Fruit fly (Drosophila melanogaster) whole organism, wandering third instar larva: ENCODE data around the gene Octbeta2R.
A peak's percentile ranks its signal among the peaks of the same experiment; 100 is the strongest.

Experiments
- Abd-B ChIP-seq: fragments of >200 bp; optimal IDR thresholded peaks from 2 replicates; lab custom pipeline; 2017; ENCODE audit warnings: missing biosample characterization, missing genetic modification characterization
- CG32264 ChIP-seq: fragments of 200-800 bp; sonication (Bioruptor generic); optimal IDR thresholded peaks from 2 replicates; lab custom pipeline; 2016; ENCODE audit warnings: missing biosample characterization, missing genetic modification characterization
- CG9705 ChIP-seq: fragments of 200-800 bp; sonication (Bioruptor generic); optimal IDR thresholded peaks from 2 replicates; lab custom pipeline; 2018; ENCODE audit warnings: missing biosample characterization, mild to moderate bottlenecking, missing genetic modification characterization
- CrebA ChIP-seq: fragments of 200-800 bp; sonication (Bioruptor generic); optimal IDR thresholded peaks from 2 replicates; lab custom pipeline; 2016; ENCODE audit warnings: missing biosample characterization, mild to moderate bottlenecking, missing genetic modification characterization, borderline replicate concordance
- Dfd ChIP-seq: fragments of >200 bp; optimal IDR thresholded peaks from 2 replicates; lab custom pipeline; 2017; ENCODE audit warnings: missing biosample characterization, missing genetic modification characterization
- Dif ChIP-seq: fragments of 200-275, 200-300 bp; sonication (Bioruptor generic); optimal IDR thresholded peaks from 2 replicates; lab custom pipeline; 2018; ENCODE audit warnings: missing biosample characterization, missing genetic modification characterization; ENCODE audit not compliant: partially characterized antibody
- HLH106 ChIP-seq: fragments of 200-800 bp; optimal IDR thresholded peaks from 3 replicates; lab custom pipeline; 2019; ENCODE audit warnings: missing biosample characterization, mild to moderate bottlenecking, missing genetic modification characterization, moderate library complexity
- Hr83 ChIP-seq: fragments of 200-300 bp; sonication (Bioruptor generic); optimal IDR thresholded peaks from 2 replicates; lab custom pipeline; 2016; ENCODE audit warnings: missing biosample characterization, mild to moderate bottlenecking, missing genetic modification characterization, moderate library complexity; ENCODE audit not compliant: poor library complexity, severe bottlenecking
- Jra ChIP-seq: sonication (Bioruptor generic); optimal IDR thresholded peaks from 2 replicates; lab custom pipeline; 2016; ENCODE audit warnings: missing biosample characterization, missing genetic modification characterization
- Myc ChIP-seq: fragments of >200 bp; optimal IDR thresholded peaks from 2 replicates; lab custom pipeline; 2017
- N ChIP-seq: fragments of >200 bp; optimal IDR thresholded peaks from 2 replicates; lab custom pipeline; 2018; ENCODE audit warnings: missing biosample characterization, missing external identifiers, missing genetic modification characterization
- Sp1 ChIP-seq: fragments of 200-800 bp; sonication (Bioruptor generic); optimal IDR thresholded peaks from 3 replicates; lab custom pipeline; 2019; ENCODE audit warnings: missing biosample characterization, mild to moderate bottlenecking, missing genetic modification characterization, moderate library complexity
- Vsx2 ChIP-seq: fragments of 200-300, 225-300 bp; sonication (Bioruptor generic); optimal IDR thresholded peaks from 2 replicates; lab custom pipeline; 2018; ENCODE audit warnings: missing biosample characterization, missing genetic modification characterization; ENCODE audit not compliant: partially characterized antibody
- brk ChIP-seq: fragments of 200-800 bp; sonication (Bioruptor generic); optimal IDR thresholded peaks from 2 replicates; lab custom pipeline; 2016; ENCODE audit warnings: missing biosample characterization, mild to moderate bottlenecking, missing genetic modification characterization
- dl ChIP-seq, 2 experiments: fragments of 175-275, 200-275 bp in 1 of 2; fragments of 200-275 bp in 1 of 2; sonication (Bioruptor generic); optimal IDR thresholded peaks; lab custom pipeline; 2018; ENCODE audit warnings: mild to moderate bottlenecking in 2 of 2, missing biosample characterization in 2 of 2, missing genetic modification characterization in 2 of 2, moderate library complexity in 2 of 2; ENCODE audit not compliant: partially characterized antibody in 2 of 2, insufficient read depth in 1 of 2
- dmrt93B ChIP-seq: fragments of 200-800 bp; sonication (Bioruptor generic); optimal IDR thresholded peaks from 2 replicates; lab custom pipeline; 2018; ENCODE audit warnings: missing biosample characterization, mild to moderate bottlenecking, missing genetic modification characterization
- dsf ChIP-seq: sonication (Bioruptor generic); optimal IDR thresholded peaks from 2 replicates; lab custom pipeline; 2016; ENCODE audit warnings: missing biosample characterization, missing genetic modification characterization, borderline replicate concordance
- ey ChIP-seq: fragments of 200-800 bp; sonication (Bioruptor generic); optimal IDR thresholded peaks from 2 replicates; lab custom pipeline; 2016; ENCODE audit warnings: missing biosample characterization, missing genetic modification characterization
- foxo ChIP-seq, 2 experiments: fragments of 200-800 bp; sonication (Bioruptor generic); optimal IDR thresholded peaks; 2 replicates in 1 of 2; 3 replicates in 1 of 2; lab custom pipeline; 2016 to 2017; ENCODE audit warnings: missing biosample characterization in 2 of 2, missing genetic modification characterization in 2 of 2
- fru ChIP-seq: fragments of 200-800 bp; sonication (Bioruptor generic); optimal IDR thresholded peaks from 3 replicates; lab custom pipeline; 2016; ENCODE audit warnings: missing biosample characterization, mild to moderate bottlenecking, missing genetic modification characterization
- h ChIP-seq: fragments of 200-800 bp; sonication (Bioruptor generic); optimal IDR thresholded peaks from 3 replicates; lab custom pipeline; 2016; ENCODE audit warnings: missing biosample characterization, mild to moderate bottlenecking, missing genetic modification characterization
- jim ChIP-seq: fragments of 175-275, 200-325 bp; sonication (Bioruptor generic); optimal IDR thresholded peaks from 2 replicates; lab custom pipeline; 2016; ENCODE audit warnings: missing biosample characterization, mild to moderate bottlenecking, missing genetic modification characterization
- lola ChIP-seq: fragments of >200 bp; optimal IDR thresholded peaks from 2 replicates; lab custom pipeline; 2017; ENCODE audit warnings: missing biosample characterization, missing genetic modification characterization
- pan ChIP-seq: fragments of >200 bp; optimal IDR thresholded peaks from 2 replicates; lab custom pipeline; 2017
- psq ChIP-seq: fragments of 200-800 bp; sonication (Bioruptor generic); optimal IDR thresholded peaks from 3 replicates; lab custom pipeline; 2017; ENCODE audit warnings: missing biosample characterization, mild to moderate bottlenecking, missing genetic modification characterization, moderate library complexity
- rgr ChIP-seq: fragments of 200-800 bp; sonication (Bioruptor generic); optimal IDR thresholded peaks from 3 replicates; lab custom pipeline; 2016; ENCODE audit warnings: missing biosample characterization, mild to moderate bottlenecking, missing genetic modification characterization
- sage ChIP-seq: fragments of 200-800 bp; sonication (Bioruptor generic); optimal IDR thresholded peaks from 2 replicates; lab custom pipeline; 2016; ENCODE audit warnings: missing biosample characterization, mild to moderate bottlenecking, missing genetic modification characterization
- sv ChIP-seq: fragments of 200-800 bp; sonication (Bioruptor generic); optimal IDR thresholded peaks from 3 replicates; lab custom pipeline; 2016; ENCODE audit warnings: missing biosample characterization, missing genetic modification characterization
- tai ChIP-seq: sonication (Bioruptor generic); optimal IDR thresholded peaks from 2 replicates; lab custom pipeline; 2016; ENCODE audit warnings: missing biosample characterization, missing genetic modification characterization
- usp ChIP-seq: fragments of >200 bp; optimal IDR thresholded peaks from 2 replicates; lab custom pipeline; 2017; ENCODE audit warnings: missing biosample characterization, missing genetic modification characterization

The Octbeta2R gene

dm6 chr3R:12595187-12595889 is at the start of gene Octbeta2R:
Gene Octbeta2R, minus strand, starts transcription at chr3R:12595725.
- no peak for TF ChIP-seq Vsx2
- no peak for TF ChIP-seq CrebA (GFP tag; lab: Kevin White, UChicago)
- TF ChIP-seq tai (GFP tag; lab: Kevin White, UChicago), result no peak
- TF ChIP-seq dl (GFP tag; optimal IDR thresholded peaks at IDR 0.05; lab: Kevin White, UChicago; ENCODE audit: insufficient read depth in 1 of 2, partially characterized antibody in 2 of 2), result no peak
- TF ChIP-seq usp (GFP tag; lab: Kevin White, UChicago), result no peak
- no peak for TF ChIP-seq sage (GFP tag; lab: Kevin White, UChicago)
- no peak for TF ChIP-seq dmrt93B
- TF ChIP-seq sv (GFP tag; lab: Kevin White, UChicago), result no peak
- TF ChIP-seq Abd-B, result no peak
- TF ChIP-seq Jra (GFP tag; lab: Kevin White, UChicago), result no peak
- TF ChIP-seq brk (GFP tag; lab: Kevin White, UChicago), result no peak
- no peak for TF ChIP-seq h (GFP tag; lab: Kevin White, UChicago)
- TF ChIP-seq foxo (GFP tag; optimal IDR thresholded peaks at IDR 0.05; lab: Kevin White, UChicago), result no peak
- TF ChIP-seq Hr83 (GFP tag; lab: Kevin White, UChicago), result no peak

- TF ChIP-seq HLH106 (peak; percentile 15), Vsx2 (no peak)
Observed at dm6 chr3R:12644621-12645310, 49.2 kb upstream of the Octbeta2R start.

dm6 chr3R:12642051-12642532 is 46.6 kb upstream of the Octbeta2R start, which contains the start of gene CG6753:
Gene CG6753, minus strand, starts transcription at chr3R:12642482.
- TF ChIP-seq Dif (GFP tag; lab: Kevin White, UChicago) (no peak), dmrt93B (no peak), brk (GFP tag; lab: Kevin White, UChicago) (no peak), jim (GFP tag; lab: Kevin White, UChicago) (no peak), Dfd (GFP tag; lab: Kevin White, UChicago) (no peak), sage (GFP tag; lab: Kevin White, UChicago) (no peak), CG9705 (no peak), N (GFP tag; lab: Kevin White, UChicago) (no peak), CrebA (GFP tag; lab: Kevin White, UChicago) (no peak), dsf (no peak), Myc (lab: Kevin White, UChicago) (no peak), pan (lab: Kevin White, UChicago) (no peak), rgr (no peak), Abd-B (no peak), HLH106 (no peak), psq (GFP tag; lab: Kevin White, UChicago) (no peak)

- TF ChIP-seq Dif (GFP tag; lab: Kevin White, UChicago), result no peak
- no peak for TF ChIP-seq CrebA (GFP tag; lab: Kevin White, UChicago)
- no peak for TF ChIP-seq CG32264 (GFP tag; lab: Kevin White, UChicago)
- no peak for TF ChIP-seq dl (GFP tag; optimal IDR thresholded peaks at IDR 0.05; lab: Kevin White, UChicago; ENCODE audit: insufficient read depth in 1 of 2, partially characterized antibody in 2 of 2)
- no peak for TF ChIP-seq lola (GFP tag; lab: Kevin White, UChicago)
- no peak for TF ChIP-seq pan (lab: Kevin White, UChicago)
- TF ChIP-seq Sp1 (GFP tag; lab: Kevin White, UChicago), result no peak
- no peak for TF ChIP-seq jim (GFP tag; lab: Kevin White, UChicago)
Observed at dm6 chr3R:12641620-12642019, 46.1 kb upstream of the Octbeta2R start.

dm6 chr3R:12637961-12638531 is 42.5 kb upstream of the Octbeta2R start, which contains the start of gene CG11608:
Gene CG11608, plus strand, starts transcription at chr3R:12638481.
- no peak for TF ChIP-seq h (GFP tag; lab: Kevin White, UChicago)
- TF ChIP-seq Dfd (GFP tag; lab: Kevin White, UChicago), result no peak
- TF ChIP-seq ey (GFP tag; lab: Kevin White, UChicago), result no peak
- TF ChIP-seq Hr83 (GFP tag; lab: Kevin White, UChicago), result no peak
- no peak for TF ChIP-seq foxo (GFP tag; optimal IDR thresholded peaks at IDR 0.05; lab: Kevin White, UChicago)
- no peak for TF ChIP-seq fru (GFP tag; lab: Kevin White, UChicago)
- TF ChIP-seq, all 38 proteins: peak for 0
